Worm (Caenorhabditis elegans) whole organism, young adult: ENCODE results near the gene chil-1.
"Not testable (repeated sequence)": the region's sequence is repeated elsewhere in the genome, so short reads cannot be mapped to it uniquely, and the experiment has no call there.

Experiments
- B0261.1 ChIP-seq: sonication (generic microtip); optimal IDR thresholded peaks from 2 replicates; lab custom pipeline; 2016; ENCODE audit warnings: mild to moderate bottlenecking, missing genetic modification characterization, moderate library complexity, missing compliant biosample characterization
- D2030.7 ChIP-seq: fragments of 200-800 bp; sonication (Bioruptor generic); IDR thresholded peaks from 2 replicates; pipeline ENCODE4 v1.3.6; 2022; ENCODE audit warnings: missing genetic modification reagents, missing genetic modification characterization, missing compliant biosample characterization
- F22D6.2 ChIP-seq: sonication (generic microtip); optimal IDR thresholded peaks from 2 replicates; lab custom pipeline; 2016; ENCODE audit warnings: mild to moderate bottlenecking, missing genetic modification characterization, missing compliant biosample characterization
- F23B12.7 ChIP-seq: sonication (generic microtip); optimal IDR thresholded peaks from 2 replicates; lab custom pipeline; 2017; ENCODE audit warnings: missing genetic modification characterization, mild to moderate bottlenecking, missing compliant biosample characterization, antibody characterized with exemption, moderate library complexity; ENCODE audit not compliant: insufficient read depth
- F39B2.1 ChIP-seq: fragments of 200-800 bp; sonication (Bioruptor generic); IDR thresholded peaks from 2 replicates; pipeline ENCODE4 v1.3.6; 2022; ENCODE audit warnings: missing genetic modification reagents, missing genetic modification characterization, missing compliant biosample characterization
- T07F8.4 ChIP-seq: sonication (generic microtip); optimal IDR thresholded peaks from 2 replicates; lab custom pipeline; 2016; ENCODE audit warnings: mild to moderate bottlenecking, missing genetic modification characterization, moderate library complexity, missing compliant biosample characterization
- T26A5.8 ChIP-seq: sonication (generic microtip); optimal IDR thresholded peaks from 2 replicates; lab custom pipeline; 2016; ENCODE audit warnings: missing genetic modification characterization, missing compliant biosample characterization
- Y53F4B.3 ChIP-seq: fragments of 200-800 bp; sonication (Bioruptor generic); IDR thresholded peaks from 2 replicates; pipeline ENCODE4 v1.3.6; 2022; ENCODE audit warnings: missing genetic modification reagents, missing genetic modification characterization, missing compliant biosample characterization
- Y56A3A.18 ChIP-seq: fragments of 200-800 bp; sonication (Bioruptor generic); IDR thresholded peaks from 2 replicates; pipeline ENCODE4 v1.3.6; 2022; ENCODE audit warnings: missing genetic modification reagents, missing genetic modification characterization, missing compliant biosample characterization
- ama-1 ChIP-seq, 3 experiments: fragments of 150-350 bp in 1 of 3; sonication (generic microtip) in 2 of 3; optimal IDR thresholded peaks; 2 replicates each; lab custom pipeline; 2014 to 2018; ENCODE audit warnings: missing biosample characterization in 2 of 3, missing genetic modification characterization in 2 of 3, missing genetic modification reagents in 2 of 3
- aptf-2 ChIP-seq: fragments of 200-800 bp; sonication (Bioruptor generic); conservative IDR thresholded peaks from 2 replicates; pipeline ENCODE4 v1.3.6; 2022; ENCODE audit warnings: missing genetic modification reagents, missing genetic modification characterization, missing compliant biosample characterization
- attf-3 ChIP-seq: fragments of 200-800 bp; sonication (Bioruptor generic); conservative IDR thresholded peaks from 2 replicates; pipeline ENCODE4 v1.3.6; 2022; ENCODE audit warnings: missing genetic modification reagents, missing genetic modification characterization, missing compliant biosample characterization
- ccch-3 ChIP-seq: fragments of 200-800 bp; sonication (Bioruptor generic); optimal IDR thresholded peaks from 2 replicates; lab custom pipeline; 2018; ENCODE audit warnings: mild to moderate bottlenecking, missing genetic modification characterization, missing compliant biosample characterization
- ceh-40 ChIP-seq: fragments of 200-800 bp; sonication (Bioruptor generic); IDR thresholded peaks from 2 replicates; pipeline ENCODE4 v1.3.6; 2022; ENCODE audit warnings: missing genetic modification characterization, missing compliant biosample characterization
- gei-17 ChIP-seq: fragments of 200-800 bp; sonication (Bioruptor generic); optimal IDR thresholded peaks from 2 replicates; lab custom pipeline; 2018; ENCODE audit warnings: mild to moderate bottlenecking, missing genetic modification characterization, missing compliant biosample characterization
- hlh-26 ChIP-seq: fragments of 200-800 bp; sonication (Bioruptor generic); conservative IDR thresholded peaks from 2 replicates; pipeline ENCODE4 v1.3.6; 2022; ENCODE audit warnings: missing genetic modification reagents, missing genetic modification characterization, missing compliant biosample characterization
- hsf-1 ChIP-seq: fragments of 200-800 bp; sonication (Bioruptor generic); IDR thresholded peaks from 2 replicates; pipeline ENCODE4 v1.3.6; 2022; ENCODE audit warnings: missing genetic modification reagents, missing genetic modification characterization, missing compliant biosample characterization
- let-526 ChIP-seq: fragments of 200-800 bp; sonication (Bioruptor generic); IDR thresholded peaks from 2 replicates; pipeline ENCODE4 v1.3.6; 2022; ENCODE audit warnings: missing genetic modification reagents, missing genetic modification characterization, missing compliant biosample characterization
- lin-35 ChIP-seq, 3 experiments: fragments of 150-350 bp in 2 of 3; sonication (generic microtip) in 1 of 3; optimal IDR thresholded peaks; 2 replicates each; lab custom pipeline; 2014 to 2018; ENCODE audit warnings: missing biosample characterization in 3 of 3, missing genetic modification characterization in 3 of 3, missing genetic modification reagents in 3 of 3
- madf-3 ChIP-seq: fragments of 200-800 bp; sonication (Bioruptor generic); IDR thresholded peaks from 2 replicates; pipeline ENCODE4 v1.3.6; 2022; ENCODE audit warnings: missing genetic modification reagents, missing genetic modification characterization, missing compliant biosample characterization
- nhr-27 ChIP-seq: fragments of 200-800 bp; sonication (Bioruptor generic); optimal IDR thresholded peaks from 2 replicates; lab custom pipeline; 2018; ENCODE audit warnings: mild to moderate bottlenecking, missing genetic modification characterization, moderate library complexity, missing compliant biosample characterization
- pha-4 ChIP-seq: fragments of 150-350 bp; sonication (generic microtip); optimal IDR thresholded peaks from 2 replicates; lab custom pipeline; 2014; ENCODE audit warnings: missing biosample characterization, missing genetic modification reagents, missing genetic modification characterization
- rcor-1 ChIP-seq: fragments of 200-800 bp; sonication (Bioruptor generic); IDR thresholded peaks from 2 replicates; pipeline ENCODE4 v1.3.6; 2022; ENCODE audit warnings: missing genetic modification reagents, missing genetic modification characterization, missing compliant biosample characterization
- rec-8 ChIP-seq, 2 experiments: sonication (generic microtip); optimal IDR thresholded peaks; 2 replicates each; lab custom pipeline; 2016; ENCODE audit warnings: mild to moderate bottlenecking in 2 of 2, missing genetic modification characterization in 2 of 2, missing genetic modification reagents in 2 of 2, missing genotype in 2 of 2, missing biosample characterization in 1 of 2, missing compliant biosample characterization in 1 of 2, moderate library complexity in 1 of 2
- sea-2 ChIP-seq: fragments of 200-800 bp; sonication (Bioruptor generic); IDR thresholded peaks from 2 replicates; pipeline ENCODE4 v1.3.6; 2022; ENCODE audit warnings: missing genetic modification characterization, missing compliant biosample characterization
- snpc-1.1 ChIP-seq: sonication (generic microtip); optimal IDR thresholded peaks from 2 replicates; lab custom pipeline; 2017; ENCODE audit warnings: missing genetic modification characterization, mild to moderate bottlenecking, missing compliant biosample characterization, antibody characterized with exemption, moderate library complexity, missing genotype, missing genetic modification reagents; ENCODE audit not compliant: insufficient read depth
- snpc-1.3 ChIP-seq: sonication (generic microtip); optimal IDR thresholded peaks from 2 replicates; lab custom pipeline; 2017; ENCODE audit warnings: missing genetic modification characterization, mild to moderate bottlenecking, missing compliant biosample characterization, antibody characterized with exemption, moderate library complexity, missing genotype, missing genetic modification reagents; ENCODE audit not compliant: insufficient read depth
- snpc-4 ChIP-seq, 5 experiments: fragments of 150-350 bp in 1 of 5; sonication (generic microtip) in 4 of 5; optimal IDR thresholded peaks; 2 replicates each; lab custom pipeline; 2014 to 2018; ENCODE audit warnings: missing genetic modification characterization in 5 of 5, missing biosample characterization in 3 of 5, antibody characterized with exemption in 2 of 5, mild to moderate bottlenecking in 2 of 5, missing compliant biosample characterization in 2 of 5, missing genotype in 2 of 5, moderate library complexity in 2 of 5, missing genetic modification reagents in 1 of 5
- xnd-1 ChIP-seq: sonication (generic microtip); optimal IDR thresholded peaks from 2 replicates; lab custom pipeline; 2016; ENCODE audit warnings: missing genotype, missing genetic modification reagents, missing genetic modification characterization, missing compliant biosample characterization
- zfh-2 ChIP-seq: fragments of 200-800 bp; sonication (Bioruptor generic); conservative IDR thresholded peaks from 2 replicates; pipeline ENCODE4 v1.3.6; 2022; ENCODE audit warnings: missing genetic modification reagents, missing genetic modification characterization, missing compliant biosample characterization
- ztf-22 ChIP-seq: fragments of 200-800 bp; sonication (Bioruptor generic); optimal IDR thresholded peaks from 2 replicates; lab custom pipeline; 2018; ENCODE audit warnings: mild to moderate bottlenecking, missing genetic modification characterization, moderate library complexity, missing compliant biosample characterization
- ztf-28 ChIP-seq: fragments of 200-800 bp; sonication (Bioruptor generic); IDR thresholded peaks from 2 replicates; pipeline ENCODE4 v1.3.6; 2022; ENCODE audit warnings: missing genetic modification reagents, missing genetic modification characterization, missing compliant biosample characterization
- ztf-3 ChIP-seq: fragments of 200-800 bp; sonication (Bioruptor generic); optimal IDR thresholded peaks from 2 replicates; lab custom pipeline; 2018; ENCODE audit warnings: mild to moderate bottlenecking, missing genetic modification characterization, missing compliant biosample characterization

The chil-1 gene

ce11 chrII:9866378-9866777 lies at the start of gene chil-1:
chil-1 (minus strand) TSS chrII:9866478.
- TF ChIP-seq xnd-1; T26A5.8; Y53F4B.3 (GFP tag; lab: Robert Waterston, UW): not testable (repeated sequence)

- no peak for TF ChIP-seq hlh-26
Measured at ce11 chrII:9914999-9915398, 48.7 kb upstream of the chil-1 start, which contains the start of gene F26C11.3. F26C11.3 (minus strand) TSS chrII:9915099.

- TF ChIP-seq rec-8 (tag; optimal IDR thresholded peaks at IDR 0.05; lab: Kevin White, UChicago) (no peak), aptf-2 (GFP tag; lab: Robert Waterston, UW) (no peak), D2030.7 (GFP tag; lab: Robert Waterston, UW) (no peak), lin-35 (GFP tag; optimal IDR thresholded peaks at IDR 0.05; lab: Kevin White, UChicago) (no peak), sea-2 (no peak), let-526 (GFP tag; lab: Robert Waterston, UW) (no peak), Y56A3A.18 (no peak), pha-4 (tag; lab: Kevin White, UChicago) (no peak), nhr-27 (tag; lab: Kevin White, UChicago) (no peak), attf-3 (GFP tag; lab: Robert Waterston, UW) (no peak)
Measured at ce11 chrII:9904459-9904858, 38.2 kb upstream of the chil-1 start.

- TF ChIP-seq B0261.1 (tag; lab: Kevin White, UChicago) = no peak
- TF ChIP-seq nhr-27 (tag; lab: Kevin White, UChicago) = no peak
- TF ChIP-seq T07F8.4 (tag; lab: Kevin White, UChicago) = no peak
- no peak for TF ChIP-seq ztf-22 (GFP tag; lab: Kevin White, UChicago)
- no peak for TF ChIP-seq snpc-1.3 (tag; lab: Kevin White, UChicago)
- no peak for TF ChIP-seq zfh-2
- TF ChIP-seq ceh-40 (GFP tag; lab: Robert Waterston, UW) = no peak
- TF ChIP-seq, all 124 proteins: peak for 0
Measured at ce11 chrII:9900276-9900675, 34.0 kb upstream of the chil-1 start, which contains the start of gene unc-4. unc-4 (minus strand) TSS chrII:9900376.

- TF ChIP-seq ama-1 (optimal IDR thresholded peaks at IDR 0.05; lab: Kevin White, UChicago) (no peak), ama-1 (GFP tag; optimal IDR thresholded peaks at IDR 0.05; lab: Kevin White, UChicago) (no peak), madf-3 (GFP tag; lab: Robert Waterston, UW) (no peak), gei-17 (no peak), snpc-1.1 (tag; lab: Kevin White, UChicago) (no peak), F22D6.2 (tag; lab: Kevin White, UChicago) (no peak), rcor-1 (GFP tag; lab: Robert Waterston, UW) (no peak), F23B12.7 (tag; lab: Kevin White, UChicago) (no peak), hsf-1 (GFP tag; lab: Robert Waterston, UW) (no peak), ztf-3 (GFP tag; lab: Kevin White, UChicago) (no peak), F39B2.1 (GFP tag; lab: Robert Waterston, UW) (no peak), ccch-3 (GFP tag; lab: Kevin White, UChicago) (no peak), ztf-28 (GFP tag; lab: Robert Waterston, UW) (no peak), snpc-4 (GFP tag; optimal IDR thresholded peaks at IDR 0.05; lab: Kevin White, UChicago) (no peak), snpc-4 (tag; optimal IDR thresholded peaks at IDR 0.05; lab: Kevin White, UChicago) (no peak)
- TF ChIP-seq, all 124 proteins: peak for 0
Measured at ce11 chrII:9898744-9899143, 32.5 kb upstream of the chil-1 start.
